Fruit fly (Drosophila melanogaster) whole organism, wandering third instar larva: ENCODE results near the gene CG10581.

Experiments used
- CG32264 ChIP-seq: fragments of 200-800 bp; sonication (Bioruptor generic); optimal IDR thresholded peaks from 2 replicates; lab custom pipeline; 2016; ENCODE audit warnings: missing biosample characterization, missing genetic modification characterization
- CG9705 ChIP-seq: fragments of 200-800 bp; sonication (Bioruptor generic); optimal IDR thresholded peaks from 2 replicates; lab custom pipeline; 2018; ENCODE audit warnings: missing biosample characterization, mild to moderate bottlenecking, missing genetic modification characterization
- CrebA ChIP-seq: fragments of 200-800 bp; sonication (Bioruptor generic); optimal IDR thresholded peaks from 2 replicates; lab custom pipeline; 2016; ENCODE audit warnings: missing biosample characterization, mild to moderate bottlenecking, missing genetic modification characterization, borderline replicate concordance
- Dfd ChIP-seq: fragments of >200 bp; optimal IDR thresholded peaks from 2 replicates; lab custom pipeline; 2017; ENCODE audit warnings: missing biosample characterization, missing genetic modification characterization
- Dif ChIP-seq: fragments of 200-275, 200-300 bp; sonication (Bioruptor generic); optimal IDR thresholded peaks from 2 replicates; lab custom pipeline; 2018; ENCODE audit warnings: missing biosample characterization, missing genetic modification characterization; ENCODE audit not compliant: partially characterized antibody
- GATAd ChIP-seq: sonication (Bioruptor generic); optimal IDR thresholded peaks from 2 replicates; lab custom pipeline; 2016; ENCODE audit warnings: missing biosample characterization, missing genetic modification characterization
- HLH106 ChIP-seq: fragments of 200-800 bp; optimal IDR thresholded peaks from 3 replicates; lab custom pipeline; 2019; ENCODE audit warnings: missing biosample characterization, mild to moderate bottlenecking, missing genetic modification characterization, moderate library complexity
- Hr78 ChIP-seq: fragments of >200 bp; optimal IDR thresholded peaks from 2 replicates; lab custom pipeline; 2017; ENCODE audit warnings: missing biosample characterization, missing genetic modification characterization
- Hr83 ChIP-seq: fragments of 200-300 bp; sonication (Bioruptor generic); optimal IDR thresholded peaks from 2 replicates; lab custom pipeline; 2016; ENCODE audit warnings: missing biosample characterization, mild to moderate bottlenecking, missing genetic modification characterization, moderate library complexity; ENCODE audit not compliant: poor library complexity, severe bottlenecking
- Jra ChIP-seq: sonication (Bioruptor generic); optimal IDR thresholded peaks from 2 replicates; lab custom pipeline; 2016; ENCODE audit warnings: missing biosample characterization, missing genetic modification characterization
- Mio ChIP-seq: sonication (Bioruptor generic); optimal IDR thresholded peaks from 2 replicates; lab custom pipeline; 2016; ENCODE audit warnings: missing biosample characterization, missing genetic modification characterization
- Myc ChIP-seq: fragments of >200 bp; optimal IDR thresholded peaks from 2 replicates; lab custom pipeline; 2017
- N ChIP-seq: fragments of >200 bp; optimal IDR thresholded peaks from 2 replicates; lab custom pipeline; 2018; ENCODE audit warnings: missing biosample characterization, missing external identifiers, missing genetic modification characterization
- OdsH ChIP-seq: fragments of 200-800 bp; sonication (Bioruptor generic); optimal IDR thresholded peaks from 2 replicates; lab custom pipeline; 2016; ENCODE audit warnings: missing biosample characterization, mild to moderate bottlenecking, missing genetic modification characterization
- Rel ChIP-seq, 2 experiments: fragments of 200-800 bp; sonication (Bioruptor generic) in 1 of 2; optimal IDR thresholded peaks; 2 replicates in 1 of 2; 3 replicates in 1 of 2; lab custom pipeline; 2016 to 2019; ENCODE audit warnings: mild to moderate bottlenecking in 2 of 2, missing biosample characterization in 2 of 2, missing genetic modification characterization in 2 of 2, moderate library complexity in 1 of 2
- Sp1 ChIP-seq: fragments of 200-800 bp; sonication (Bioruptor generic); optimal IDR thresholded peaks from 3 replicates; lab custom pipeline; 2019; ENCODE audit warnings: missing biosample characterization, mild to moderate bottlenecking, missing genetic modification characterization, moderate library complexity
- Vsx2 ChIP-seq: fragments of 200-300, 225-300 bp; sonication (Bioruptor generic); optimal IDR thresholded peaks from 2 replicates; lab custom pipeline; 2018; ENCODE audit warnings: missing biosample characterization, missing genetic modification characterization; ENCODE audit not compliant: partially characterized antibody
- br ChIP-seq: fragments of 200-800 bp; sonication (Bioruptor generic); optimal IDR thresholded peaks from 2 replicates; lab custom pipeline; 2016; ENCODE audit warnings: missing biosample characterization, missing genetic modification characterization
- brk ChIP-seq: fragments of 200-800 bp; sonication (Bioruptor generic); optimal IDR thresholded peaks from 2 replicates; lab custom pipeline; 2016; ENCODE audit warnings: missing biosample characterization, mild to moderate bottlenecking, missing genetic modification characterization
- dl ChIP-seq, 2 experiments: fragments of 175-275, 200-275 bp in 1 of 2; fragments of 200-275 bp in 1 of 2; sonication (Bioruptor generic); optimal IDR thresholded peaks; lab custom pipeline; 2018; ENCODE audit warnings: mild to moderate bottlenecking in 2 of 2, missing biosample characterization in 2 of 2, missing genetic modification characterization in 2 of 2, moderate library complexity in 2 of 2; ENCODE audit not compliant: partially characterized antibody in 2 of 2, insufficient read depth in 1 of 2
- dmrt93B ChIP-seq: fragments of 200-800 bp; sonication (Bioruptor generic); optimal IDR thresholded peaks from 2 replicates; lab custom pipeline; 2018; ENCODE audit warnings: missing biosample characterization, mild to moderate bottlenecking, missing genetic modification characterization
- dsf ChIP-seq: sonication (Bioruptor generic); optimal IDR thresholded peaks from 2 replicates; lab custom pipeline; 2016; ENCODE audit warnings: missing biosample characterization, missing genetic modification characterization, borderline replicate concordance
- ey ChIP-seq: fragments of 200-800 bp; sonication (Bioruptor generic); optimal IDR thresholded peaks from 2 replicates; lab custom pipeline; 2016; ENCODE audit warnings: missing biosample characterization, missing genetic modification characterization
- foxo ChIP-seq, 2 experiments: fragments of 200-800 bp; sonication (Bioruptor generic); optimal IDR thresholded peaks; 2 replicates in 1 of 2; 3 replicates in 1 of 2; lab custom pipeline; 2016 to 2017; ENCODE audit warnings: missing biosample characterization in 2 of 2, missing genetic modification characterization in 2 of 2
- fru ChIP-seq: fragments of 200-800 bp; sonication (Bioruptor generic); optimal IDR thresholded peaks from 3 replicates; lab custom pipeline; 2016; ENCODE audit warnings: missing biosample characterization, mild to moderate bottlenecking, missing genetic modification characterization
- h ChIP-seq: fragments of 200-800 bp; sonication (Bioruptor generic); optimal IDR thresholded peaks from 3 replicates; lab custom pipeline; 2016; ENCODE audit warnings: missing biosample characterization, mild to moderate bottlenecking, missing genetic modification characterization
- jim ChIP-seq: fragments of 175-275, 200-325 bp; sonication (Bioruptor generic); optimal IDR thresholded peaks from 2 replicates; lab custom pipeline; 2016; ENCODE audit warnings: missing biosample characterization, mild to moderate bottlenecking, missing genetic modification characterization
- lola ChIP-seq: fragments of >200 bp; optimal IDR thresholded peaks from 2 replicates; lab custom pipeline; 2017; ENCODE audit warnings: missing biosample characterization, missing genetic modification characterization
- psq ChIP-seq: fragments of 200-800 bp; sonication (Bioruptor generic); optimal IDR thresholded peaks from 3 replicates; lab custom pipeline; 2017; ENCODE audit warnings: missing biosample characterization, mild to moderate bottlenecking, missing genetic modification characterization, moderate library complexity
- rgr ChIP-seq: fragments of 200-800 bp; sonication (Bioruptor generic); optimal IDR thresholded peaks from 3 replicates; lab custom pipeline; 2016; ENCODE audit warnings: missing biosample characterization, mild to moderate bottlenecking, missing genetic modification characterization
- sage ChIP-seq: fragments of 200-800 bp; sonication (Bioruptor generic); optimal IDR thresholded peaks from 2 replicates; lab custom pipeline; 2016; ENCODE audit warnings: missing biosample characterization, mild to moderate bottlenecking, missing genetic modification characterization
- sv ChIP-seq: fragments of 200-800 bp; sonication (Bioruptor generic); optimal IDR thresholded peaks from 3 replicates; lab custom pipeline; 2016; ENCODE audit warnings: missing biosample characterization, missing genetic modification characterization
- usp ChIP-seq: fragments of >200 bp; optimal IDR thresholded peaks from 2 replicates; lab custom pipeline; 2017; ENCODE audit warnings: missing biosample characterization, missing genetic modification characterization
- woc ChIP-seq: sonication (Bioruptor generic); optimal IDR thresholded peaks from 2 replicates; lab custom pipeline; 2016; ENCODE audit warnings: missing biosample characterization, mild to moderate bottlenecking, missing genetic modification characterization

Gene CG10581

DNA sequence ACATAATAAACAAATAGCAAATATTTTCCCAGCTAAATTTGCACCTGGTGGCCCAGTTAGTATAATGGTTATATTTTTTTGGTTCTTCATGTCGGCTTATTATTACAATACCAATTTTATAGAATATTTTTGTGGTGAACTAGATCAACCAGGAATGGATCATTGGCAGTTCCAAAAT is at the start of gene CG10581:
Gene CG10581 (minus strand): TSS at position 101 of the 178 bp plus-strand sequence.
- no peak for TF ChIP-seq CG9705
- no peak for TF ChIP-seq usp (GFP tag; lab: Kevin White, UChicago)
- no peak for TF ChIP-seq dsf (GFP tag; lab: Kevin White, UChicago)
- TF ChIP-seq OdsH (GFP tag; lab: Kevin White, UChicago): no peak
- TF ChIP-seq Dfd: no peak
- TF ChIP-seq dmrt93B: no peak
- no peak for TF ChIP-seq rgr (GFP tag; lab: Kevin White, UChicago)
- no peak for TF ChIP-seq dl (GFP tag; optimal IDR thresholded peaks at IDR 0.05; lab: Kevin White, UChicago; ENCODE audit: insufficient read depth in 1 of 2, partially characterized antibody in 2 of 2)
- TF ChIP-seq ey (GFP tag; lab: Kevin White, UChicago): no peak
- no peak for TF ChIP-seq Hr83 (GFP tag; lab: Kevin White, UChicago)
- no peak for TF ChIP-seq Sp1 (GFP tag; lab: Kevin White, UChicago)
- no peak for TF ChIP-seq Vsx2

- TF ChIP-seq woc (GFP tag; lab: Kevin White, UChicago) (no peak), fru (GFP tag; lab: Kevin White, UChicago) (peak; percentile 18)
- TF ChIP-seq, all 38 proteins: peak for 1
Measured at dm6 chr3L:21080430-21080829, 46.4 kb upstream of the CG10581 start.

DNA sequence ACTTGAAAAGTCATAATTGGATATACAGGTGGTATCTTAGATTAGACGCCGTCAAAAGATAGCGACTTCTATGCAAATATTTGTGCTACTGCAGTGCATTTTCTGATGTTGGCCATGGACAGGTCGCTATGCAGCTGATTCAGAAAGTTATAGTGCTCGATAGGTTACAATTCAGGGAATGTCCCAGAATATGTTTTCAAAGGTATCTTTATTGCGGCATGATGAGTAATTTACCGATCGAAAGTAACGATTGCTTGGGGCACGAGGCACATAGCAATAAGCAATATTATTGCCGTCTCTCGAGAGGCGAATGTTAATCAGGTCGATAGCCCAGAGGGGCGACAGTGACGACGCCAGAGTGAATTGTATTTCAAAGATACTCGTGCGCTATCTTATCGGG is 36.1 kb upstream of the CG10581 start:
- TF ChIP-seq br (GFP tag; lab: Kevin White, UChicago) (no peak), Rel (GFP tag; optimal IDR thresholded peaks at IDR 0.05; lab: Kevin White, UChicago) (no peak), Rel (tag; optimal IDR thresholded peaks at IDR 0.05; lab: Kevin White, UChicago) (peak; percentile 95), h (GFP tag; lab: Kevin White, UChicago) (peak; percentile 19), fru (GFP tag; lab: Kevin White, UChicago) (peak; percentile 19)

- TF ChIP-seq dmrt93B: no peak
- TF ChIP-seq lola: no peak
- no peak for TF ChIP-seq sage (GFP tag; lab: Kevin White, UChicago)
- no peak for TF ChIP-seq h (GFP tag; lab: Kevin White, UChicago)
- no peak for TF ChIP-seq woc (GFP tag; lab: Kevin White, UChicago)
- TF ChIP-seq usp (GFP tag; lab: Kevin White, UChicago): no peak
- no peak for TF ChIP-seq N (GFP tag; lab: Kevin White, UChicago)
- no peak for TF ChIP-seq brk
- no peak for TF ChIP-seq Myc (lab: Kevin White, UChicago)
- no peak for TF ChIP-seq CG32264
- no peak for TF ChIP-seq fru (GFP tag; lab: Kevin White, UChicago)
- no peak for TF ChIP-seq Vsx2
- TF ChIP-seq CrebA (GFP tag; lab: Kevin White, UChicago): no peak
- TF ChIP-seq sv (GFP tag; lab: Kevin White, UChicago): no peak
- TF ChIP-seq ey (GFP tag; lab: Kevin White, UChicago): no peak
- TF ChIP-seq CG9705: no peak
- no peak for TF ChIP-seq Mio (GFP tag; lab: Kevin White, UChicago)
- TF ChIP-seq Jra (GFP tag; lab: Kevin White, UChicago): no peak
Measured at dm6 chr3L:21069453-21069852, 35.5 kb upstream of the CG10581 start.

- TF ChIP-seq dl (GFP tag; optimal IDR thresholded peaks at IDR 0.05; lab: Kevin White, UChicago; ENCODE audit: insufficient read depth in 1 of 2, partially characterized antibody in 2 of 2) (peak; percentile 28 to 33), Vsx2 (peak; percentile 82), Jra (GFP tag; lab: Kevin White, UChicago) (no peak), woc (GFP tag; lab: Kevin White, UChicago) (no peak), GATAd (GFP tag; lab: Kevin White, UChicago) (no peak), OdsH (GFP tag; lab: Kevin White, UChicago) (no peak), Sp1 (GFP tag; lab: Kevin White, UChicago) (peak; percentile 9), psq (GFP tag; lab: Kevin White, UChicago) (peak; percentile 4), br (GFP tag; lab: Kevin White, UChicago) (peak; percentile 37), brk (no peak), fru (GFP tag; lab: Kevin White, UChicago) (peak; percentile 92), foxo (GFP tag; optimal IDR thresholded peaks at IDR 0.05; lab: Kevin White, UChicago) (peak in 1 of 2 experiments; percentile 9), Hr83 (GFP tag; lab: Kevin White, UChicago) (peak; percentile 16), Rel (GFP tag; optimal IDR thresholded peaks at IDR 0.05; lab: Kevin White, UChicago) (peak; percentile 5), Rel (tag; optimal IDR thresholded peaks at IDR 0.05; lab: Kevin White, UChicago) (peak; percentile 12), CG9705 (no peak), Myc (lab: Kevin White, UChicago) (no peak), jim (GFP tag; lab: Kevin White, UChicago) (no peak), CG32264 (no peak), Hr78 (GFP tag; lab: Kevin White, UChicago) (no peak), Dif (peak; percentile 70), dmrt93B (no peak), HLH106 (tag; lab: Kevin White, UChicago) (no peak), h (GFP tag; lab: Kevin White, UChicago) (peak; percentile 2)
- TF ChIP-seq, all 38 proteins: peak for 11
Measured at dm6 chr3L:21067553-21068157, 33.7 kb upstream of the CG10581 start.
